Worm (Caenorhabditis elegans): ENCODE data around the gene R02D5.8.

DNA sequence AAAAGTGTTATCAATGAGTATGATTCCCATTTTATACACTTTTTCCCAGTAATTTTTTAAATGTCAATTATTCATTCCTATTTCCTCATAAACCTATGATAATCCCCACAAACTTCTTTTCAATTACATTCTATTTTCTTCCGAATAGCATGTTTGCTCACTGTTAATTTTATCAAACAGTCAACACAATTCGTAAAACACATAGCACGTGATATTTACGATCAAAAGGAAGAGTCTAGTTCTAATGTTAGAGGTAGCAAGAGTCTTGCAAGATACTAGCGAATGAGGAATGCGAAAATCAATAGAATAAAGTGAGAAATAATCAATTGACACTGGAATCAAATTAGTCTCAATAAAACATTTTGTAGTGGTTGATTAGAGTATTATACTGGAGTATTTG is 20.2 kb upstream of the R02D5.8 start:
- TF ChIP-seq nhr-237 (tag; optimal IDR thresholded peaks at IDR 0.05): no peak
- no peak for TF ChIP-seq aly-2 (tag; optimal IDR thresholded peaks at IDR 0.05)
- TF ChIP-seq fos-1 (tag; optimal IDR thresholded peaks at IDR 0.05): no peak
- no peak for TF ChIP-seq nhr-6 (tag; optimal IDR thresholded peaks at IDR 0.05)
- no peak for TF ChIP-seq dpl-1 (GFP tag; optimal IDR thresholded peaks at IDR 0.05)
- TF ChIP-seq dve-1 (tag; optimal IDR thresholded peaks at IDR 0.05; ENCODE audit: insufficient read depth): no peak
- no peak for TF ChIP-seq unc-130 (GFP tag; optimal IDR thresholded peaks at IDR 0.05)
- no peak for TF ChIP-seq ceh-28 (tag; optimal IDR thresholded peaks at IDR 0.05)
- TF ChIP-seq dmd-9 (GFP tag; IDR thresholded peaks at IDR 0.05): no peak
- no peak for TF ChIP-seq ZK546.5 (tag; optimal IDR thresholded peaks at IDR 0.05)
- no peak for TF ChIP-seq F49E8.2 (tag; optimal IDR thresholded peaks at IDR 0.05; ENCODE audit: borderline replicate concordance)
- TF ChIP-seq pha-4 (GFP tag; IDR thresholded peaks at IDR 0.05): no peak
- no peak for TF ChIP-seq pha-4 (tag; optimal IDR thresholded peaks at IDR 0.05)

Measured in whole organism, L4 larva.